Worm (Caenorhabditis elegans) whole organism, L4 larva: ENCODE results near the gene Y57G11C.1130.
"Not testable (repeated sequence)": the region's sequence is repeated elsewhere in the genome, so short reads cannot be mapped to it uniquely, and the experiment has no call there.

ENCODE experiments used
- ceh-62 ChIP-seq: sonication (generic microtip); optimal IDR thresholded peaks from 2 replicates; lab custom pipeline; 2017; ENCODE audit warnings: missing biosample characterization, missing genetic modification characterization
- egl-27 ChIP-seq: sonication (generic microtip); optimal IDR thresholded peaks from 3 replicates; lab custom pipeline; 2017; ENCODE audit warnings: missing biosample characterization, missing genetic modification reagents, missing genetic modification characterization
- lin-13 ChIP-seq: fragments of 150-350 bp; optimal IDR thresholded peaks from 2 replicates; lab custom pipeline; 2014; ENCODE audit warnings: missing biosample characterization, missing genetic modification reagents, missing genetic modification characterization
- nhr-48 ChIP-seq: sonication (generic microtip); optimal IDR thresholded peaks from 2 replicates; lab custom pipeline; 2016; ENCODE audit warnings: mild to moderate bottlenecking, missing genetic modification characterization, missing compliant biosample characterization
- nhr-77 ChIP-seq: fragments of 150-350 bp; optimal IDR thresholded peaks from 2 replicates; lab custom pipeline; 2014; ENCODE audit warnings: missing biosample characterization, missing genetic modification characterization

- TF ChIP-seq lin-13 (GFP tag; lab: Kevin White, UChicago); ceh-62 (tag; lab: Kevin White, UChicago); nhr-48; nhr-77 (tag; lab: Kevin White, UChicago); egl-27 (tag; lab: Kevin White, UChicago): not testable (repeated sequence)
Measured at ce11 chrIV:14780566-14780965, 1.7 kb upstream of the Y57G11C.1130 start.
